Worm (Caenorhabditis elegans) whole organism, young adult: ENCODE measurements around the gene C50E3.11.

ENCODE experiments used
- B0019.2 ChIP-seq: fragments of 200-800 bp; sonication (Bioruptor generic); conservative IDR thresholded peaks from 2 replicates; pipeline ENCODE4 v1.3.6; 2022; ENCODE audit warnings: missing genetic modification reagents, missing genetic modification characterization, missing compliant biosample characterization
- C06A6.2 ChIP-seq: fragments of 200-800 bp; sonication (Bioruptor generic); conservative IDR thresholded peaks from 2 replicates; pipeline ENCODE4 v1.3.6; 2022; ENCODE audit warnings: missing genetic modification characterization, missing compliant biosample characterization
- D2030.7 ChIP-seq: fragments of 200-800 bp; sonication (Bioruptor generic); IDR thresholded peaks from 2 replicates; pipeline ENCODE4 v1.3.6; 2022; ENCODE audit warnings: missing genetic modification reagents, missing genetic modification characterization, missing compliant biosample characterization
- F10E7.11 ChIP-seq: sonication (generic microtip); optimal IDR thresholded peaks from 2 replicates; lab custom pipeline; 2017; ENCODE audit warnings: mild to moderate bottlenecking, missing genetic modification characterization, moderate library complexity, missing compliant biosample characterization
- F23B12.7 ChIP-seq: sonication (generic microtip); optimal IDR thresholded peaks from 2 replicates; lab custom pipeline; 2017; ENCODE audit warnings: missing genetic modification characterization, mild to moderate bottlenecking, missing compliant biosample characterization, antibody characterized with exemption, moderate library complexity; ENCODE audit not compliant: insufficient read depth
- F33H1.4 ChIP-seq: fragments of 200-800 bp; sonication (Bioruptor generic); IDR thresholded peaks from 2 replicates; pipeline ENCODE4 v1.3.6; 2022; ENCODE audit warnings: missing genetic modification reagents, missing genetic modification characterization, missing compliant biosample characterization
- F49E8.2 ChIP-seq: sonication (generic microtip); optimal IDR thresholded peaks from 3 replicates; lab custom pipeline; 2017; ENCODE audit warnings: missing genetic modification characterization, mild to moderate bottlenecking, missing compliant biosample characterization, antibody characterized with exemption, moderate library complexity; ENCODE audit not compliant: insufficient read depth
- F55B11.4 ChIP-seq: sonication (generic microtip); optimal IDR thresholded peaks from 2 replicates; lab custom pipeline; 2016; ENCODE audit warnings: missing compliant biosample characterization, missing genetic modification characterization, borderline replicate concordance; ENCODE audit not compliant: insufficient read depth
- K11D2.4 ChIP-seq: fragments of 200-800 bp; sonication (Bioruptor generic); IDR thresholded peaks from 2 replicates; pipeline ENCODE4 v1.3.6; 2022; ENCODE audit warnings: missing genetic modification reagents, missing genetic modification characterization, missing compliant biosample characterization
- K12H6.12 ChIP-seq: fragments of 200-800 bp; sonication (Bioruptor generic); optimal IDR thresholded peaks from 2 replicates; lab custom pipeline; 2018; ENCODE audit warnings: mild to moderate bottlenecking, missing genetic modification characterization, missing compliant biosample characterization
- T07F8.4 ChIP-seq: sonication (generic microtip); optimal IDR thresholded peaks from 2 replicates; lab custom pipeline; 2016; ENCODE audit warnings: mild to moderate bottlenecking, missing genetic modification characterization, moderate library complexity, missing compliant biosample characterization
- Y53F4B.3 ChIP-seq: fragments of 200-800 bp; sonication (Bioruptor generic); IDR thresholded peaks from 2 replicates; pipeline ENCODE4 v1.3.6; 2022; ENCODE audit warnings: missing genetic modification reagents, missing genetic modification characterization, missing compliant biosample characterization
- Y56A3A.18 ChIP-seq: fragments of 200-800 bp; sonication (Bioruptor generic); IDR thresholded peaks from 2 replicates; pipeline ENCODE4 v1.3.6; 2022; ENCODE audit warnings: missing genetic modification reagents, missing genetic modification characterization, missing compliant biosample characterization
- Y67H2A.10 ChIP-seq: fragments of 200-800 bp; sonication (Bioruptor generic); conservative IDR thresholded peaks from 2 replicates; pipeline ENCODE4 v1.3.6; 2022; ENCODE audit warnings: missing genetic modification reagents, missing genetic modification characterization, missing compliant biosample characterization
- Y95B8A.8 ChIP-seq: fragments of 200-800 bp; sonication (Bioruptor generic); IDR thresholded peaks from 2 replicates; pipeline ENCODE4 v1.3.6; 2022; ENCODE audit warnings: missing genetic modification reagents, missing genetic modification characterization, missing compliant biosample characterization
- akir-1 ChIP-seq: fragments of 200-800 bp; sonication (Bioruptor generic); optimal IDR thresholded peaks from 2 replicates; lab custom pipeline; 2018; ENCODE audit warnings: mild to moderate bottlenecking, missing genetic modification characterization, moderate library complexity, missing compliant biosample characterization
- aptf-3 ChIP-seq: fragments of 200-800 bp; sonication (Bioruptor generic); IDR thresholded peaks from 2 replicates; pipeline ENCODE4 v1.3.6; 2022; ENCODE audit warnings: missing genetic modification characterization, missing compliant biosample characterization
- ceh-58 ChIP-seq: fragments of 200-800 bp; sonication (Bioruptor generic); IDR thresholded peaks from 2 replicates; pipeline ENCODE4 v1.3.6; 2022; ENCODE audit warnings: missing genetic modification characterization, missing compliant biosample characterization
- die-1 ChIP-seq: sonication (generic microtip); optimal IDR thresholded peaks from 2 replicates; lab custom pipeline; 2016; ENCODE audit warnings: missing genotype, mild to moderate bottlenecking, missing genetic modification characterization, missing compliant biosample characterization
- dpl-1 ChIP-seq: fragments of 150-350 bp; optimal IDR thresholded peaks from 2 replicates; lab custom pipeline; 2014; ENCODE audit warnings: missing biosample characterization, missing genetic modification reagents, missing genetic modification characterization
- efl-1 ChIP-seq: fragments of 150-350 bp; optimal IDR thresholded peaks from 2 replicates; lab custom pipeline; 2014; ENCODE audit warnings: missing biosample characterization, missing genetic modification reagents, missing genetic modification characterization
- egl-44 ChIP-seq: fragments of 200-800 bp; sonication (Bioruptor generic); IDR thresholded peaks from 2 replicates; pipeline ENCODE4 v1.3.6; 2022; ENCODE audit warnings: missing genetic modification reagents, missing genetic modification characterization, missing compliant biosample characterization
- hlh-12 ChIP-seq: sonication (generic microtip); optimal IDR thresholded peaks from 2 replicates; lab custom pipeline; 2016; ENCODE audit warnings: missing genetic modification characterization, missing compliant biosample characterization
- hrde-1 ChIP-seq: sonication (generic microtip); optimal IDR thresholded peaks from 2 replicates; lab custom pipeline; 2016; ENCODE audit warnings: missing genetic modification characterization, mild to moderate bottlenecking, missing compliant biosample characterization, moderate library complexity, missing genotype, missing genetic modification reagents, borderline replicate concordance
- let-526 ChIP-seq: fragments of 200-800 bp; sonication (Bioruptor generic); IDR thresholded peaks from 2 replicates; pipeline ENCODE4 v1.3.6; 2022; ENCODE audit warnings: missing genetic modification reagents, missing genetic modification characterization, missing compliant biosample characterization
- let-607 ChIP-seq, 2 experiments: fragments of 200-800 bp in 1 of 2; sonication (Bioruptor generic) in 1 of 2; sonication (generic microtip) in 1 of 2; optimal IDR thresholded peaks; 2 replicates each; lab custom pipeline; 2016 to 2018; ENCODE audit warnings: mild to moderate bottlenecking in 2 of 2, missing compliant biosample characterization in 2 of 2, missing genetic modification characterization in 2 of 2, moderate library complexity in 2 of 2, missing genotype in 1 of 2
- lin-26 ChIP-seq: fragments of 200-800 bp; sonication (Bioruptor generic); IDR thresholded peaks from 2 replicates; pipeline ENCODE4 v1.3.6; 2022; ENCODE audit warnings: missing genetic modification reagents, missing genetic modification characterization, missing compliant biosample characterization
- lin-35 ChIP-seq, 3 experiments: fragments of 150-350 bp in 2 of 3; sonication (generic microtip) in 1 of 3; optimal IDR thresholded peaks; 2 replicates each; lab custom pipeline; 2014 to 2018; ENCODE audit warnings: missing biosample characterization in 3 of 3, missing genetic modification characterization in 3 of 3, missing genetic modification reagents in 3 of 3
- lsl-1 ChIP-seq: fragments of 200-800 bp; sonication (Bioruptor generic); optimal IDR thresholded peaks from 2 replicates; lab custom pipeline; 2018; ENCODE audit warnings: mild to moderate bottlenecking, missing genetic modification characterization, moderate library complexity, missing compliant biosample characterization
- madf-10 ChIP-seq: sonication (generic microtip); optimal IDR thresholded peaks from 2 replicates; lab custom pipeline; 2016; ENCODE audit warnings: mild to moderate bottlenecking, missing genetic modification characterization, missing compliant biosample characterization
- madf-6 ChIP-seq: fragments of 200-800 bp; sonication (Bioruptor generic); IDR thresholded peaks from 2 replicates; pipeline ENCODE4 v1.3.6; 2022; ENCODE audit warnings: missing genetic modification reagents, missing genetic modification characterization, missing compliant biosample characterization
- madf-8 ChIP-seq: fragments of 200-800 bp; sonication (Bioruptor generic); conservative IDR thresholded peaks from 2 replicates; pipeline ENCODE4 v1.3.6; 2022; ENCODE audit warnings: missing genetic modification reagents, missing genetic modification characterization, missing compliant biosample characterization
- nhr-120 ChIP-seq: fragments of 200-800 bp; sonication (Bioruptor generic); IDR thresholded peaks from 2 replicates; pipeline ENCODE4 v1.3.6; 2022; ENCODE audit warnings: missing genetic modification characterization, missing compliant biosample characterization
- nhr-179 ChIP-seq: sonication (generic microtip); optimal IDR thresholded peaks from 2 replicates; lab custom pipeline; 2016; ENCODE audit warnings: mild to moderate bottlenecking, missing genetic modification characterization, missing compliant biosample characterization
- rcor-1 ChIP-seq: fragments of 200-800 bp; sonication (Bioruptor generic); IDR thresholded peaks from 2 replicates; pipeline ENCODE4 v1.3.6; 2022; ENCODE audit warnings: missing genetic modification reagents, missing genetic modification characterization, missing compliant biosample characterization
- rec-8 ChIP-seq, 2 experiments: sonication (generic microtip); optimal IDR thresholded peaks; 2 replicates each; lab custom pipeline; 2016; ENCODE audit warnings: mild to moderate bottlenecking in 2 of 2, missing genetic modification characterization in 2 of 2, missing genetic modification reagents in 2 of 2, missing genotype in 2 of 2, missing biosample characterization in 1 of 2, missing compliant biosample characterization in 1 of 2, moderate library complexity in 1 of 2
- snpc-3.4 ChIP-seq: sonication (generic microtip); optimal IDR thresholded peaks from 2 replicates; lab custom pipeline; 2017; ENCODE audit warnings: missing genetic modification characterization, mild to moderate bottlenecking, missing compliant biosample characterization, antibody characterized with exemption, moderate library complexity, missing genotype, missing genetic modification reagents
- tbp1 ChIP-seq: fragments of 200-800 bp; sonication (Bioruptor generic); optimal IDR thresholded peaks from 2 replicates; lab custom pipeline; 2018; ENCODE audit warnings: mild to moderate bottlenecking, missing genetic modification characterization, missing compliant biosample characterization
- xnd-1 ChIP-seq: sonication (generic microtip); optimal IDR thresholded peaks from 2 replicates; lab custom pipeline; 2016; ENCODE audit warnings: missing genotype, missing genetic modification reagents, missing genetic modification characterization, missing compliant biosample characterization
- ztf-6 ChIP-seq: fragments of 200-800 bp; sonication (Bioruptor generic); IDR thresholded peaks from 2 replicates; pipeline ENCODE4 v1.3.6; 2022; ENCODE audit warnings: missing genetic modification reagents, missing genetic modification characterization, missing compliant biosample characterization

C50E3.11 gene

ce11 chrV:7629504-7629903 is 26.2 kb upstream of the C50E3.11 start, which contains the start of gene srd-30:
srd-30 (plus strand) TSS chrV:7629804.
- TF ChIP-seq hrde-1 (tag; lab: Kevin White, UChicago) (no peak), let-526 (GFP tag; lab: Robert Waterston, UW) (no peak), C06A6.2 (GFP tag; lab: Robert Waterston, UW) (no peak), let-607 (tag; optimal IDR thresholded peaks at IDR 0.05; lab: Kevin White, UChicago) (no peak), K11D2.4 (no peak), F10E7.11 (no peak), rec-8 (tag; optimal IDR thresholded peaks at IDR 0.05; lab: Kevin White, UChicago) (no peak)

- TF ChIP-seq Y67H2A.10 (GFP tag; lab: Robert Waterston, UW) (no peak), snpc-3.4 (tag; lab: Kevin White, UChicago) (no peak), K12H6.12 (tag; lab: Kevin White, UChicago) (no peak), akir-1 (GFP tag; lab: Kevin White, UChicago) (no peak)
Observed at ce11 chrV:7626550-7626949, 23.3 kb upstream of the C50E3.11 start, which contains the start of gene F07C4.6. F07C4.6 (plus strand) TSS chrV:7626850.

- no peak for TF ChIP-seq snpc-3.4 (tag; lab: Kevin White, UChicago)
- TF ChIP-seq D2030.7 (GFP tag; lab: Robert Waterston, UW) = no peak
- TF ChIP-seq Y95B8A.8 = no peak
- no peak for TF ChIP-seq nhr-179 (tag; lab: Kevin White, UChicago)
- no peak for TF ChIP-seq madf-10 (tag; lab: Kevin White, UChicago)
- no peak for TF ChIP-seq lsl-1
- no peak for TF ChIP-seq hlh-12 (tag; lab: Kevin White, UChicago)
- no peak for TF ChIP-seq akir-1 (GFP tag; lab: Kevin White, UChicago)
- no peak for TF ChIP-seq ceh-58 (GFP tag; lab: Robert Waterston, UW)
- no peak for TF ChIP-seq B0019.2 (GFP tag; lab: Robert Waterston, UW)
Observed at ce11 chrV:7624652-7625051, 21.4 kb upstream of the C50E3.11 start, which contains the start of gene grsp-4. grsp-4 (plus strand) TSS chrV:7624952.

- TF ChIP-seq Y53F4B.3 (GFP tag; lab: Robert Waterston, UW) = no peak
- no peak for TF ChIP-seq tbp1
- TF ChIP-seq ztf-6 (GFP tag; lab: Robert Waterston, UW) = no peak
- TF ChIP-seq F49E8.2 (tag; lab: Kevin White, UChicago) = no peak
- no peak for TF ChIP-seq T07F8.4 (tag; lab: Kevin White, UChicago)
- no peak for TF ChIP-seq Y67H2A.10 (GFP tag; lab: Robert Waterston, UW)
- TF ChIP-seq F33H1.4 (GFP tag; lab: Robert Waterston, UW) = no peak
- TF ChIP-seq Y95B8A.8 = no peak
- TF ChIP-seq rcor-1 = no peak
- no peak for TF ChIP-seq lin-26 (GFP tag; lab: Robert Waterston, UW)
- TF ChIP-seq die-1 (tag; lab: Kevin White, UChicago) = no peak
- no peak for TF ChIP-seq F55B11.4 (tag; lab: Kevin White, UChicago)
Observed at ce11 chrV:7624152-7624551, 20.9 kb upstream of the C50E3.11 start, which contains the start of gene C50E3.13. C50E3.13 (minus strand) TSS chrV:7624252.

- TF ChIP-seq madf-6 (GFP tag; lab: Robert Waterston, UW) (peak; percentile 89), F33H1.4 (GFP tag; lab: Robert Waterston, UW) (0 out of 2 replicates have a peak, but pooled peaks have one; percentile 11), snpc-3.4 (tag; lab: Kevin White, UChicago) (no peak), let-526 (GFP tag; lab: Robert Waterston, UW) (no peak), madf-8 (GFP tag; lab: Robert Waterston, UW) (peak; percentile 75), aptf-3 (GFP tag; lab: Robert Waterston, UW) (no peak), efl-1 (GFP tag; lab: Kevin White, UChicago) (peak; percentile 79), lsl-1 (peak; percentile 5), xnd-1 (tag; lab: Kevin White, UChicago) (peak; percentile 30), Y56A3A.18 (GFP tag; lab: Robert Waterston, UW) (no peak), D2030.7 (GFP tag; lab: Robert Waterston, UW) (no peak), lin-35 (GFP tag; optimal IDR thresholded peaks at IDR 0.05; lab: Kevin White, UChicago) (no peak), dpl-1 (GFP tag; lab: Kevin White, UChicago) (peak; percentile 45), egl-44 (GFP tag; lab: Robert Waterston, UW) (no peak), nhr-120 (GFP tag; lab: Robert Waterston, UW) (no peak), F23B12.7 (no peak), K11D2.4 (no peak)
Observed at ce11 chrV:7622011-7622465, 18.8 kb upstream of the C50E3.11 start, which contains the start of gene C50E3.12. C50E3.12 (minus strand) TSS chrV:7622061.
